Worm (Caenorhabditis elegans) whole organism, L4 larva: ENCODE results near the gene ZK1073.2.

ENCODE experiments used
- F49E8.2 ChIP-seq: sonication (generic microtip); optimal IDR thresholded peaks from 2 replicates; lab custom pipeline; 2016; ENCODE audit warnings: missing compliant biosample characterization, mild to moderate bottlenecking, missing genetic modification characterization, borderline replicate concordance
- ces-1 ChIP-seq: fragments of 150-350 bp; sonication (generic microtip); optimal IDR thresholded peaks from 4 replicates; lab custom pipeline; 2014; ENCODE audit warnings: missing biosample characterization, missing genetic modification reagents, missing genetic modification characterization
- fkh-10 ChIP-seq: fragments of 150-350 bp; optimal IDR thresholded peaks from 2 replicates; lab custom pipeline; 2014; ENCODE audit warnings: missing biosample characterization, missing genetic modification reagents, missing genetic modification characterization
- fos-1 ChIP-seq: fragments of 150-350 bp; optimal IDR thresholded peaks from 2 replicates; lab custom pipeline; 2014; ENCODE audit warnings: missing biosample characterization, missing genetic modification characterization
- gei-8 ChIP-seq: fragments of 200-800 bp; sonication (Bioruptor generic); optimal IDR thresholded peaks from 2 replicates; lab custom pipeline; 2018; ENCODE audit warnings: mild to moderate bottlenecking, missing genetic modification characterization, missing compliant biosample characterization
- hlh-30 ChIP-seq: sonication (generic microtip); optimal IDR thresholded peaks from 2 replicates; lab custom pipeline; 2017; ENCODE audit warnings: antibody characterized with exemption, mild to moderate bottlenecking, missing genetic modification characterization, missing compliant biosample characterization; ENCODE audit not compliant: insufficient read depth
- lin-13 ChIP-seq: fragments of 150-350 bp; optimal IDR thresholded peaks from 2 replicates; lab custom pipeline; 2014; ENCODE audit warnings: missing biosample characterization, missing genetic modification reagents, missing genetic modification characterization
- lin-39 ChIP-seq: fragments of 150-350 bp; optimal IDR thresholded peaks from 2 replicates; lab custom pipeline; 2014; ENCODE audit warnings: missing biosample characterization, missing genetic modification reagents, missing genetic modification characterization
- nhr-25 ChIP-seq: sonication (generic microtip); optimal IDR thresholded peaks from 2 replicates; lab custom pipeline; 2017; ENCODE audit warnings: missing genetic modification characterization, mild to moderate bottlenecking, missing compliant biosample characterization, antibody characterized with exemption, moderate library complexity, borderline replicate concordance; ENCODE audit not compliant: insufficient read depth
- nhr-41 ChIP-seq: fragments of 200-800 bp; sonication (Bioruptor generic); IDR thresholded peaks from 2 replicates; pipeline ENCODE4 v1.3.6; 2022; ENCODE audit warnings: missing genetic modification reagents, missing genetic modification characterization, missing compliant biosample characterization
- set-16 ChIP-seq: fragments of 200-800 bp; sonication (Bioruptor generic); IDR thresholded peaks from 2 replicates; pipeline ENCODE4 v1.3.6; 2022; ENCODE audit warnings: missing genetic modification reagents, missing genetic modification characterization, missing compliant biosample characterization
- vab-7 ChIP-seq: fragments of 200-800 bp; sonication (Bioruptor generic); IDR thresholded peaks from 2 replicates; pipeline ENCODE4 v1.3.6; 2022; ENCODE audit warnings: missing genetic modification reagents, missing genetic modification characterization, missing compliant biosample characterization
- ztf-11 ChIP-seq: fragments of 150-350 bp; optimal IDR thresholded peaks from 2 replicates; lab custom pipeline; 2014; ENCODE audit warnings: missing biosample characterization, missing genetic modification characterization

DNA sequence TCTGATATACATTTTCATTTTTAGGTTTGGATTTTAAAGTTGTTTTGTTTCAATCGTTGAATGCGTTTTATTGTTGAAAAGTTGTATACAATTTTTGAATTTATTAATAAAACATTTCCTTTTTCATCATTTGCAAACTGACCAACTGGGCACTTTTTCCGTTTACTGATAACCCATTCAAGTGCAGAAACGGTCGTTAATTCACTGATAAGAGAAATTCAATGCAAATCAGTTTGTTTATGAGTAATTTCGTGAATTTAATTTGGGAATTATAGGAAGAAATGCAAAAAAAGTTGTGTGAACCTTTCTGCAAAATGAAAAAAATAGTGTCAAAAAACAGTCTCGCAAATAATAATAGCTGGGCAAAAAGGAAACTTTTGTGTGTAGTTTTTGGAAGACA is 63.0 kb downstream of the ZK1073.2 start:
- TF ChIP-seq set-16 (GFP tag; lab: Robert Waterston, UW): no peak
- no peak for TF ChIP-seq lin-13 (GFP tag; lab: Kevin White, UChicago)
- TF ChIP-seq nhr-41 (GFP tag; lab: Robert Waterston, UW): no peak
- no peak for TF ChIP-seq ces-1 (GFP tag; lab: Kevin White, UChicago)
- no peak for TF ChIP-seq fos-1
- TF ChIP-seq lin-39: no peak
- no peak for TF ChIP-seq fkh-10
- TF ChIP-seq nhr-25 (tag; lab: Kevin White, UChicago): no peak
- TF ChIP-seq ztf-11 (tag; lab: Kevin White, UChicago): no peak
- TF ChIP-seq F49E8.2 (tag; lab: Kevin White, UChicago): no peak
- no peak for TF ChIP-seq hlh-30 (tag; lab: Kevin White, UChicago)
- TF ChIP-seq vab-7: no peak
- TF ChIP-seq gei-8 (GFP tag; lab: Kevin White, UChicago): no peak
